Fruit fly (Drosophila melanogaster): ENCODE measurements around the gene CG32795.

DNA sequence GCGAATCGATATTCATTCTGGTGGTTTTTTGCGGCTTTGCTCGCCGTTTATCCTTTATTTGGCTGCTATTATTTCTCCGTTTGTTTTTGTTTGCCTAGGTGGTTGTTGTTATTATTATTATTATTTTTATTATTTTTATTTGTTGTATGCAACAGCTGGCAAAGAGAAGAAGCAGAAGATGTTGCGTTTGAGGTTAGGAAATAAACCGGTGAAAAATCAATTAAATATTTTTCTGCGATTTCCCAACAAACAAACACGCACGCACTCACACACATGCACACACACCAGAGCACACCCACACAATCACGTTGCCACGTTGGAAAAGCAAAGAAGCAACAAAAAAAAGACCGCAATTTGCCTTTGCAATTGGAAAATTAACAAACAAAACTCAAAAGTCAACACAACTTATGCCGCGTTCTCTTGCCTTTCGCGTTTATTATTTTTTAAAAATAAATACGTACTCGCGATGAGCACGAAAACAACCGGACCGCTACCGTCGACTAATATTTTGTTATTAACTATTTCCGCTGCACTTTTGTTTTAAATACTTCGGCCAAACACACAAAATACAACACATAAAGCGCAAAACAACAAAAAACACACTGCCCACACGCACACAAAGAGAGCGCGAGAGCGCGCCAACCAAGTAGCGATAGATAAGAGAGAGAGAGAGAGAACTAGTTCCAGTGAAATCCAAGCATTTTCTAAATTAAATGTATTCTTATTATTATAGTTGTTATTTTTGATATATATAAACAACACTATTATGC is 897 bp downstream of the CG32795 start:
- TF ChIP-seq Dip2 (GFP tag; IDR thresholded peaks at IDR 0.05) (no peak), psq (GFP tag; optimal IDR thresholded peaks at IDR 0.05) (no peak), CG5953 (GFP tag; IDR thresholded peaks at IDR 0.05) (no peak), zfh1 (GFP tag; IDR thresholded peaks at IDR 0.05) (no peak), CG8290 (GFP tag; optimal IDR thresholded peaks at IDR 0.05) (no peak), CG8290 (tag; optimal IDR thresholded peaks at IDR 0.05) (no peak)

Data from whole organism, embryonic.